Worm (Caenorhabditis elegans): ENCODE measurements around the gene ocr-1.

The ocr-1 gene

DNA sequence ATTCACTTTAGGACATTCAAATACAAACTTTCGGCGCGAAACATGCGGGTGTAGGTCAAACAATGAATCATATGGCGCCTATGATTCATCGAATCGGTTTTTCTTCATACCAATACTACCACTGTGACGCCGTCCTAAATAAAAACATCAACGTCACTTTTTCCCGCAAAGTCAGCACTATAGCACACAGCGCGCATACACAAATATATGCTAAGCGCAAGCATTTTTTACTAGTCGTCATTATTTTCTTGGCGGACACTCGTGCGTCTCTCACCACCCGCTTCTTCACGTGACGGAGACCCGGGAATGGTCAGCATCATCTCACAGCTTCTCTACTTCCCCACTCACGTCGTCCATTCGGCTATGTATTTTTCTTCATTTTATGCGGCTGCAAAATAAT, 41.0 kb upstream of the ocr-1 start:
- TF ChIP-seq hlh-30 (tag; optimal IDR thresholded peaks at IDR 0.05; ENCODE audit: insufficient read depth) (peak; percentile 89), aha-1 (tag) (peak; percentile 89), ces-1 (GFP tag; optimal IDR thresholded peaks at IDR 0.05) (no peak), pha-4 (GFP tag; IDR thresholded peaks at IDR 0.05) (no peak), pha-4 (tag; optimal IDR thresholded peaks at IDR 0.05) (peak; percentile 17), tra-1 (GFP tag; IDR thresholded peaks at IDR 0.05) (no peak), php-3 (GFP tag; IDR thresholded peaks at IDR 0.05) (no peak), rbr-2 (tag; optimal IDR thresholded peaks at IDR 0.05) (peak; percentile 0), lin-29 (GFP tag; IDR thresholded peaks at IDR 0.05) (no peak), nhr-10 (tag; optimal IDR thresholded peaks at IDR 0.05) (no peak), nhr-102 (tag; optimal IDR thresholded peaks at IDR 0.05) (no peak), mep-1 (tag; optimal IDR thresholded peaks at IDR 0.05) (peak; percentile 4), lsy-2 (tag; optimal IDR thresholded peaks at IDR 0.05) (peak in 1 of 2 experiments; percentile 19), egl-27 (tag; optimal IDR thresholded peaks at IDR 0.05) (no peak), madf-9 (GFP tag; conservative IDR thresholded peaks at IDR 0.05) (no peak), unc-62 (GFP tag; optimal IDR thresholded peaks at IDR 0.05 in 1 of 2) (peak in 1 of 2 experiments; percentile 25), unc-62 (tag; optimal IDR thresholded peaks at IDR 0.05) (no peak), ceh-28 (tag; optimal IDR thresholded peaks at IDR 0.05) (no peak), nhr-6 (tag; optimal IDR thresholded peaks at IDR 0.05) (peak; percentile 30), mdl-1 (tag; optimal IDR thresholded peaks at IDR 0.05) (peak in 1 of 2 experiments; percentile 68), dve-1 (tag; optimal IDR thresholded peaks at IDR 0.05; ENCODE audit: insufficient read depth) (peak; percentile 61)

DNA sequence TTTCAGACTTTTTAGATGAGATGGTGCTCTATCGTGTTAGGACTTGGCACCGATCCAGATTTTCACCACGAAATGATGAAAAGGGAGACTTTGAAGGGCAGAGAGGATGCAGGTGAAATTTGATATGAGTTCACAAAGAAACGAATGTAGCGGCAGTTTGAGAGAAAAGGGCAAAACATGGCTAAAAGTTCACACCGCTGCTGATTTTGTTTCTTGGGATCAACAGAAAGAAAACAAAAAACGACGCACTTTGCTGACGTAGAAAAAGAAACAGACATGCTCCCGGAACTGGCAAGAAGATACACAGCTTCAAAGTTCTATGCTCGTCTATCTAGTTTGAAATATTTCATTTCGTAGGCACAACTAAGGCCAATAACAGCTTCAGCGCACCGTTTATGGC, 40.6 kb upstream of the ocr-1 start:
- TF ChIP-seq lin-39 (tag; optimal IDR thresholded peaks at IDR 0.05) (no peak), unc-62 (GFP tag; optimal IDR thresholded peaks at IDR 0.05 in 1 of 2) (peak in 1 of 2 experiments; percentile 99), unc-62 (tag; optimal IDR thresholded peaks at IDR 0.05) (no peak), F10B5.3 (tag; optimal IDR thresholded peaks at IDR 0.05) (no peak), nhr-11 (tag; optimal IDR thresholded peaks at IDR 0.05) (peak; percentile 34), dmd-9 (GFP tag; IDR thresholded peaks at IDR 0.05) (no peak), daf-16 (GFP tag; optimal IDR thresholded peaks at IDR 0.05) (peak in 1 of 2 experiments; percentile 41), daf-16 (tag; optimal IDR thresholded peaks at IDR 0.05) (no peak)

DNA sequence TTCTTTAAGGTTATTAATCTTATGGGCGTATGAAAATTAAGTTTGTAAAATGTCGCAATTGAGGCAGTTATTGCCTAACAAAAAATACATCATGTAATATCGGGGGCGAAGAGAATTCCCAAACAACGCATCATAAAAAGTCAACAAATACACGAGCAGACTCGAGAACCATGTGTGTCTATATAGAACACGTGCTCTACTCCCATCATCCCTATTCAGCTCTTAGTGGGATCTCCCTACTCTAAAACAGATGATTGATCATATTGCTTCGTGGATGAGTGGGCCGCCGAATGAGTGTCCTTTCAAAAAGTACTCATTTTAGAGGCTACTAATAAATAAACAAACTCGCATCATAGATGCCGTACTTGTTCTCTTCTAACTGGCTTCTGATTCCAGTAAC, 39.7 kb upstream of the ocr-1 start:
- TF ChIP-seq aha-1 (tag) (peak; percentile 89), egl-43 (GFP tag; IDR thresholded peaks at IDR 0.05) (no peak), zip-11 (GFP tag; IDR thresholded peaks at IDR 0.05) (no peak), hlh-11 (tag; optimal IDR thresholded peaks at IDR 0.05) (peak; percentile 4), hlh-30 (tag; optimal IDR thresholded peaks at IDR 0.05; ENCODE audit: insufficient read depth) (peak; percentile 70), ZK337.2 (GFP tag; IDR thresholded peaks at IDR 0.05) (no peak)

- TF ChIP-seq spr-1 (tag; optimal IDR thresholded peaks at IDR 0.05), result no peak
- no peak for TF ChIP-seq nhr-25 (tag; optimal IDR thresholded peaks at IDR 0.05; ENCODE audit: borderline replicate concordance, insufficient read depth)
- no peak for TF ChIP-seq nhr-11 (tag; optimal IDR thresholded peaks at IDR 0.05)
- TF ChIP-seq sdz-12 (GFP tag; optimal IDR thresholded peaks at IDR 0.05), result no peak
- peak; percentile 11; the same call in 1 of the 2 replicates for TF ChIP-seq dmd-6 (GFP tag; IDR thresholded peaks at IDR 0.05)
- TF ChIP-seq mdl-1 (tag; optimal IDR thresholded peaks at IDR 0.05), result peak; percentile 4 to 36
- TF ChIP-seq F49E8.2 (tag; optimal IDR thresholded peaks at IDR 0.05; ENCODE audit: borderline replicate concordance), result no peak
- no peak for TF ChIP-seq T20F7.1 (GFP tag; optimal IDR thresholded peaks at IDR 0.05)
- no peak for TF ChIP-seq lsy-2 (tag; optimal IDR thresholded peaks at IDR 0.05)
- no peak for TF ChIP-seq daf-16 (GFP tag; optimal IDR thresholded peaks at IDR 0.05)
- TF ChIP-seq daf-16 (tag; optimal IDR thresholded peaks at IDR 0.05), result peak; percentile 9
- no peak for TF ChIP-seq attf-4 (tag; optimal IDR thresholded peaks at IDR 0.05)
- TF ChIP-seq dve-1 (tag; optimal IDR thresholded peaks at IDR 0.05; ENCODE audit: insufficient read depth), result peak; percentile 10
- no peak for TF ChIP-seq egl-27 (tag; optimal IDR thresholded peaks at IDR 0.05)
- TF ChIP-seq F26F4.8 (GFP tag; conservative IDR thresholded peaks at IDR 0.05), result no peak
- no peak for TF ChIP-seq T26A8.4 (GFP tag; IDR thresholded peaks at IDR 0.05)
- TF ChIP-seq lin-15B (tag; optimal IDR thresholded peaks at IDR 0.05), result no peak
- TF ChIP-seq dpl-1 (GFP tag; optimal IDR thresholded peaks at IDR 0.05), result no peak
- TF ChIP-seq vab-7 (GFP tag; IDR thresholded peaks at IDR 0.05), result no peak
- TF ChIP-seq fkh-10 (GFP tag; optimal IDR thresholded peaks at IDR 0.05), result no peak
- no peak for TF ChIP-seq spr-3 (GFP tag; optimal IDR thresholded peaks at IDR 0.05)
- peak; percentile 36 for TF ChIP-seq hlh-11 (tag; optimal IDR thresholded peaks at IDR 0.05)
- TF ChIP-seq hlh-30 (tag; optimal IDR thresholded peaks at IDR 0.05; ENCODE audit: insufficient read depth), result peak; percentile 56
- TF ChIP-seq nhr-6 (tag; optimal IDR thresholded peaks at IDR 0.05), result no peak
- TF ChIP-seq aha-1 (tag), result peak; percentile 56
Measured at ce11 chrV:10725424-10725951, 38.7 kb upstream of the ocr-1 start.
